Fruit fly (Drosophila melanogaster): ENCODE data around the gene CG14321.

- TF ChIP-seq cg (GFP tag; optimal IDR thresholded peaks at IDR 0.05) (no peak), CG6854 (GFP tag; optimal IDR thresholded peaks at IDR 0.05) (no peak), Bdp1 (GFP tag; optimal IDR thresholded peaks at IDR 0.05) (no peak), GATAe (GFP tag; conservative IDR thresholded peaks at IDR 0.05) (no peak), CG2199 (GFP tag; IDR thresholded peaks at IDR 0.05) (peak; percentile 66; the same call in 1 of the 3 replicates), nau (GFP tag; optimal IDR thresholded peaks at IDR 0.05) (no peak), Poxn (GFP tag; IDR thresholded peaks at IDR 0.05) (no peak), CG15479 (GFP tag; optimal IDR thresholded peaks at IDR 0.05) (no peak), BEAF-32 (GFP tag; optimal IDR thresholded peaks at IDR 0.05) (peak; percentile 19), Kr (GFP tag; optimal IDR thresholded peaks at IDR 0.05) (no peak), pfk (GFP tag; optimal IDR thresholded peaks at IDR 0.05) (no peak)
Observed at dm6 chr3R:17733261-17733660, at the start of gene CG14321.
